Worm (Caenorhabditis elegans) whole organism, midembryonic: ENCODE data around the gene hda-11.

Experiments
- T22C8.4 ChIP-seq: fragments of 200-800 bp; sonication (Bioruptor generic); IDR thresholded peaks from 2 replicates; pipeline ENCODE4 v1.3.6; 2022; ENCODE audit warnings: missing genetic modification characterization, missing compliant biosample characterization
- cog-1 ChIP-seq: sonication (generic microtip); optimal IDR thresholded peaks from 2 replicates; lab custom pipeline; 2016; ENCODE audit warnings: missing genetic modification characterization, missing compliant biosample characterization
- flt-1 ChIP-seq: fragments of 200-800 bp; sonication (Bioruptor generic); IDR thresholded peaks from 2 replicates; pipeline ENCODE4 v1.3.6; 2022; ENCODE audit warnings: missing genetic modification characterization, missing compliant biosample characterization
- klf-2 ChIP-seq: fragments of 200-800 bp; sonication (Bioruptor generic); conservative IDR thresholded peaks from 2 replicates; pipeline ENCODE4 v1.3.6; 2022; ENCODE audit warnings: missing genetic modification reagents, missing genetic modification characterization, missing compliant biosample characterization
- med-1 ChIP-seq: sonication (generic microtip); optimal IDR thresholded peaks from 2 replicates; lab custom pipeline; 2017; ENCODE audit warnings: missing genetic modification characterization, mild to moderate bottlenecking, missing compliant biosample characterization, antibody characterized with exemption, missing genetic modification reagents; ENCODE audit not compliant: insufficient read depth
- ref-1 ChIP-seq: fragments of 200-800 bp; sonication (Bioruptor generic); conservative IDR thresholded peaks from 2 replicates; pipeline ENCODE4 v1.3.6; 2022; ENCODE audit warnings: missing genetic modification reagents, missing genetic modification characterization, missing compliant biosample characterization
- tab-1 ChIP-seq: fragments of 200-800 bp; sonication (Bioruptor generic); IDR thresholded peaks from 2 replicates; pipeline ENCODE4 v1.3.6; 2022; ENCODE audit warnings: missing genetic modification characterization, missing compliant biosample characterization
- ztf-23 ChIP-seq: fragments of 200-800 bp; sonication (Bioruptor generic); IDR thresholded peaks from 2 replicates; pipeline ENCODE4 v1.3.6; 2022; ENCODE audit warnings: missing genetic modification reagents, missing genetic modification characterization, missing compliant biosample characterization
- ztf-29 ChIP-seq: fragments of 200-800 bp; sonication (Bioruptor generic); IDR thresholded peaks from 2 replicates; pipeline ENCODE4 v1.3.6; 2022; ENCODE audit warnings: missing genetic modification reagents, missing genetic modification characterization, missing compliant biosample characterization

ce11 chrV:10536095-10536691 is 10.2 kb downstream of the hda-11 start, which contains the start of gene ppm-1.A:
- TF ChIP-seq ref-1 (GFP tag; lab: Robert Waterston, UW) (no peak), cog-1 (tag; lab: Kevin White, UChicago) (no peak), ztf-29 (no peak), tab-1 (GFP tag; lab: Robert Waterston, UW) (no peak), T22C8.4 (no peak), med-1 (no peak), flt-1 (GFP tag; lab: Robert Waterston, UW) (no peak), ztf-23 (no peak), klf-2 (GFP tag; lab: Robert Waterston, UW) (no peak)
